Fruit fly (Drosophila melanogaster) whole organism, prepupa: ENCODE data around the gene CG34298.

Experiments
- Blimp-1 ChIP-seq: fragments of 200-800 bp; sonication (Bioruptor generic); optimal IDR thresholded peaks from 3 replicates; lab custom pipeline; 2017; ENCODE audit warnings: missing biosample characterization, missing genetic modification characterization, mild to moderate bottlenecking, moderate library complexity, missing genetic modification reagents
- CG10631 ChIP-seq: fragments of 200-800 bp; sonication (Bioruptor generic); optimal IDR thresholded peaks from 2 replicates; lab custom pipeline; 2016; ENCODE audit warnings: missing biosample characterization, missing genetic modification characterization
- CG10669 ChIP-seq: fragments of 200-800 bp; sonication (Bioruptor generic); optimal IDR thresholded peaks from 3 replicates; lab custom pipeline; 2018; ENCODE audit warnings: missing biosample characterization, mild to moderate bottlenecking, missing genetic modification characterization, moderate library complexity
- CG11762 ChIP-seq: fragments of 200-800 bp; sonication (Bioruptor generic); optimal IDR thresholded peaks from 3 replicates; lab custom pipeline; 2016; ENCODE audit warnings: missing biosample characterization, missing genetic modification characterization; ENCODE audit not compliant: insufficient read depth
- CG11902 ChIP-seq: fragments of 200-800 bp; sonication (Bioruptor generic); optimal IDR thresholded peaks from 3 replicates; lab custom pipeline; 2016; ENCODE audit warnings: missing biosample characterization, missing genetic modification characterization
- CG15336 ChIP-seq: fragments of 200-800 bp; sonication (Bioruptor generic); IDR thresholded peaks from 2 replicates; pipeline ENCODE4 v1.3.6; 2022; ENCODE audit warnings: missing biosample characterization, missing genetic modification characterization
- CG1621 ChIP-seq: fragments of 200-800 bp; sonication (Bioruptor generic); optimal IDR thresholded peaks from 3 replicates; lab custom pipeline; 2018; ENCODE audit warnings: missing biosample characterization, mild to moderate bottlenecking, missing genetic modification characterization
- CG16779 ChIP-seq: fragments of 200-800 bp; sonication (Bioruptor generic); optimal IDR thresholded peaks from 3 replicates; lab custom pipeline; 2017; ENCODE audit warnings: missing biosample characterization, mild to moderate bottlenecking, missing genetic modification characterization
- CG31627 ChIP-seq: fragments of 200-800 bp; sonication (Bioruptor generic); optimal IDR thresholded peaks from 3 replicates; lab custom pipeline; 2016; ENCODE audit warnings: missing biosample characterization, missing genetic modification characterization
- CG34406 ChIP-seq: fragments of 200-800 bp; sonication (Bioruptor generic); optimal IDR thresholded peaks from 3 replicates; lab custom pipeline; 2016; ENCODE audit warnings: missing biosample characterization, missing genetic modification characterization
- CG4318 ChIP-seq: fragments of 200-800 bp; sonication (Bioruptor generic); optimal IDR thresholded peaks from 3 replicates; lab custom pipeline; 2017; ENCODE audit warnings: missing biosample characterization, mild to moderate bottlenecking, missing genetic modification characterization
- CG6163 ChIP-seq: fragments of 200-800 bp; sonication (Bioruptor generic); IDR thresholded peaks from 3 replicates; pipeline ENCODE4 v1.3.6; 2022; ENCODE audit warnings: missing biosample characterization, missing genetic modification characterization
- CG6792 ChIP-seq: fragments of 200-800 bp; sonication (Bioruptor generic); optimal IDR thresholded peaks from 3 replicates; lab custom pipeline; 2016; ENCODE audit warnings: missing biosample characterization, missing genetic modification characterization
- CG6854 ChIP-seq: fragments of 200-800 bp; sonication (Bioruptor generic); optimal IDR thresholded peaks from 2 replicates; lab custom pipeline; 2017; ENCODE audit warnings: missing biosample characterization, mild to moderate bottlenecking, missing genetic modification characterization
- CG8119 ChIP-seq: fragments of 200-800 bp; sonication (Bioruptor generic); IDR thresholded peaks from 3 replicates; pipeline ENCODE4 v1.3.6; 2022; ENCODE audit warnings: missing biosample characterization, missing genetic modification characterization
- Eip75B ChIP-seq: fragments of 200-800 bp; sonication (Bioruptor generic); optimal IDR thresholded peaks from 3 replicates; lab custom pipeline; 2016; ENCODE audit warnings: missing biosample characterization, missing genetic modification characterization
- Eip78C ChIP-seq: fragments of 200-800 bp; sonication (Bioruptor generic); peaks from one replicate; lab custom pipeline; 2016; ENCODE audit warnings: missing biosample characterization, missing genetic modification characterization
- Eip93F ChIP-seq: fragments of 200-800 bp; sonication (Bioruptor generic); optimal IDR thresholded peaks from 2 replicates; lab custom pipeline; 2016; ENCODE audit warnings: missing biosample characterization, mild to moderate bottlenecking, missing genetic modification characterization
- Ets21C ChIP-seq: fragments of 200-800 bp; sonication (Bioruptor generic); optimal IDR thresholded peaks from 3 replicates; lab custom pipeline; 2016; ENCODE audit warnings: missing biosample characterization, missing genetic modification characterization
- Ets96B ChIP-seq: fragments of 200-800 bp; optimal IDR thresholded peaks from 2 replicates; lab custom pipeline; 2019; ENCODE audit warnings: missing biosample characterization, mild to moderate bottlenecking, missing genetic modification characterization, moderate library complexity
- Gug ChIP-seq: fragments of 200-800 bp; sonication (Bioruptor generic); IDR thresholded peaks from 2 replicates; pipeline ENCODE4 v1.3.6; 2022; ENCODE audit warnings: missing biosample characterization, missing genetic modification characterization
- Hr4 ChIP-seq: fragments of 200-800 bp; sonication (Bioruptor generic); optimal IDR thresholded peaks from 3 replicates; lab custom pipeline; 2016; ENCODE audit warnings: missing biosample characterization, missing genetic modification characterization
- Lpt ChIP-seq: fragments of 200-800 bp; sonication (Bioruptor generic); optimal IDR thresholded peaks from 3 replicates; lab custom pipeline; 2016; ENCODE audit warnings: missing biosample characterization, missing genetic modification characterization
- Met ChIP-seq: fragments of 200-800 bp; sonication (Bioruptor generic); optimal IDR thresholded peaks from 3 replicates; lab custom pipeline; 2016; ENCODE audit warnings: missing biosample characterization, missing genetic modification characterization
- Sox102F ChIP-seq: fragments of 200-800 bp; sonication (Bioruptor generic); optimal IDR thresholded peaks from 2 replicates; lab custom pipeline; 2016; ENCODE audit warnings: missing biosample characterization, mild to moderate bottlenecking, missing genetic modification characterization
- Sox14 ChIP-seq: fragments of 200-800 bp; sonication (Bioruptor generic); optimal IDR thresholded peaks from 3 replicates; lab custom pipeline; 2016; ENCODE audit warnings: missing biosample characterization, missing genetic modification characterization
- achi ChIP-seq: fragments of 200-800 bp; sonication (Bioruptor generic); optimal IDR thresholded peaks from 3 replicates; lab custom pipeline; 2016; ENCODE audit warnings: missing biosample characterization, missing genetic modification characterization
- acj6 ChIP-seq: fragments of 200-800 bp; sonication (Bioruptor generic); optimal IDR thresholded peaks from 3 replicates; lab custom pipeline; 2016; ENCODE audit warnings: missing biosample characterization, missing genetic modification characterization
- eg ChIP-seq: fragments of 200-800 bp; sonication (Bioruptor generic); IDR thresholded peaks from 3 replicates; pipeline ENCODE4 v1.3.6; 2022; ENCODE audit warnings: missing biosample characterization, missing genetic modification characterization
- esn ChIP-seq: fragments of 200-800 bp; sonication (Bioruptor generic); optimal IDR thresholded peaks from 2 replicates; lab custom pipeline; 2016; ENCODE audit warnings: missing biosample characterization, mild to moderate bottlenecking, missing genetic modification characterization, moderate library complexity
- fd59A ChIP-seq: fragments of 200-800 bp; sonication (Bioruptor generic); optimal IDR thresholded peaks from 2 replicates; lab custom pipeline; 2017; ENCODE audit warnings: missing biosample characterization, mild to moderate bottlenecking, missing genetic modification characterization, missing genetic modification reagents
- fkh ChIP-seq: fragments of 200-800 bp; sonication (Bioruptor generic); optimal IDR thresholded peaks from 3 replicates; lab custom pipeline; 2017; ENCODE audit warnings: missing biosample characterization, mild to moderate bottlenecking, missing genetic modification characterization, moderate library complexity
- lz ChIP-seq: fragments of 200-800 bp; sonication (Bioruptor generic); optimal IDR thresholded peaks from 3 replicates; lab custom pipeline; 2016; ENCODE audit warnings: missing biosample characterization, missing genetic modification characterization
- net ChIP-seq: fragments of 200-800 bp; sonication (Bioruptor generic); optimal IDR thresholded peaks from 3 replicates; lab custom pipeline; 2016; ENCODE audit warnings: missing biosample characterization, missing genetic modification characterization
- pdm3 ChIP-seq: fragments of 200-800 bp; sonication (Bioruptor generic); optimal IDR thresholded peaks from 3 replicates; lab custom pipeline; 2016; ENCODE audit warnings: missing biosample characterization, missing genetic modification characterization
- spab ChIP-seq: fragments of 200-800 bp; sonication (Bioruptor generic); optimal IDR thresholded peaks from 2 replicates; lab custom pipeline; 2017; ENCODE audit warnings: missing biosample characterization, mild to moderate bottlenecking, missing genetic modification characterization, missing genetic modification reagents
- svp ChIP-seq: fragments of 200-800 bp; sonication (Bioruptor generic); peaks from one replicate; lab custom pipeline; 2016; ENCODE audit warnings: missing biosample characterization, missing genetic modification characterization
- topi ChIP-seq: fragments of 200-800 bp; sonication (Bioruptor generic); optimal IDR thresholded peaks from 3 replicates; lab custom pipeline; 2016; ENCODE audit warnings: missing biosample characterization, missing genetic modification characterization

The CG34298 gene

DNA sequence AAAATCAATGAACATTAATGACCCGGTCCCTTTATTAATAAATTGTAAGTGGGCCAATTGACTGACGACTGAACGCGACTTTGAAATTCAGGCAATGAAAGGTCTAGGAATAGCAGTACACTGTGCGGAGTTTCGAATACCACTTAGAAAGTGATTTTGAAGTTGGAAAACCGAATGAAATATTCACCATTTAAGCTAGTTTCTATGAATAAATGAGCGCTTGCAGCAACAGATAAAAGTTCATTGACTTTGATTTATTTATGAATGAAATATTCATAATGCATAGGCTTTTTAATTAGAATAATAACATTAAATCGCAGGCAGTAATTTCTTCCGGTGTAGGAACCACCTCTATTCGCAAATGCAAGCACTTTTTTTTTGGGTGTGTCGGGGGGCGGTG lies 21.4 kb downstream of the CG34298 start (continued):
- peak; percentile 33 for TF ChIP-seq net
- TF ChIP-seq spab (GFP tag; lab: Kevin White, UChicago), result no peak
- peak; percentile 12 for TF ChIP-seq topi (GFP tag; lab: Kevin White, UChicago)
- peak; percentile 18 for TF ChIP-seq esn (GFP tag; lab: Kevin White, UChicago)
- TF ChIP-seq Lpt (GFP tag; lab: Kevin White, UChicago), result no peak
- peak; percentile 74; the same call in 2 of the 3 replicates for TF ChIP-seq CG6163 (GFP tag; lab: Robert Waterston, UW)
- no peak for TF ChIP-seq CG4318 (GFP tag; lab: Kevin White, UChicago)
- TF ChIP-seq CG34406 (GFP tag; lab: Kevin White, UChicago), result peak; percentile 17
- TF ChIP-seq fkh (GFP tag; lab: Kevin White, UChicago), result no peak
- no peak for TF ChIP-seq CG11762 (GFP tag; lab: Kevin White, UChicago)
- TF ChIP-seq Met (GFP tag; lab: Kevin White, UChicago), result peak; percentile 31
- TF ChIP-seq CG6854 (GFP tag; lab: Kevin White, UChicago), result no peak
- no peak for TF ChIP-seq Ets21C
- no peak for TF ChIP-seq Hr4 (GFP tag; lab: Kevin White, UChicago)
- peak; percentile 52 for TF ChIP-seq svp
- no peak for TF ChIP-seq CG31627 (GFP tag; lab: Kevin White, UChicago)
- TF ChIP-seq fd59A, result peak; percentile 25
- peak; percentile 24 for TF ChIP-seq CG6792 (GFP tag; lab: Kevin White, UChicago)
- TF ChIP-seq eg (GFP tag; lab: Robert Waterston, UW), result peak; percentile 86
- TF ChIP-seq CG11902 (GFP tag; lab: Kevin White, UChicago), result no peak
- TF ChIP-seq acj6 (GFP tag; lab: Kevin White, UChicago), result peak; percentile 9
- TF ChIP-seq Eip93F (GFP tag; lab: Kevin White, UChicago), result no peak
- peak; percentile 52 for TF ChIP-seq CG8119
- peak; percentile 1 for TF ChIP-seq achi (GFP tag; lab: Kevin White, UChicago)
- TF ChIP-seq, all 60 proteins: peak for 31

DNA sequence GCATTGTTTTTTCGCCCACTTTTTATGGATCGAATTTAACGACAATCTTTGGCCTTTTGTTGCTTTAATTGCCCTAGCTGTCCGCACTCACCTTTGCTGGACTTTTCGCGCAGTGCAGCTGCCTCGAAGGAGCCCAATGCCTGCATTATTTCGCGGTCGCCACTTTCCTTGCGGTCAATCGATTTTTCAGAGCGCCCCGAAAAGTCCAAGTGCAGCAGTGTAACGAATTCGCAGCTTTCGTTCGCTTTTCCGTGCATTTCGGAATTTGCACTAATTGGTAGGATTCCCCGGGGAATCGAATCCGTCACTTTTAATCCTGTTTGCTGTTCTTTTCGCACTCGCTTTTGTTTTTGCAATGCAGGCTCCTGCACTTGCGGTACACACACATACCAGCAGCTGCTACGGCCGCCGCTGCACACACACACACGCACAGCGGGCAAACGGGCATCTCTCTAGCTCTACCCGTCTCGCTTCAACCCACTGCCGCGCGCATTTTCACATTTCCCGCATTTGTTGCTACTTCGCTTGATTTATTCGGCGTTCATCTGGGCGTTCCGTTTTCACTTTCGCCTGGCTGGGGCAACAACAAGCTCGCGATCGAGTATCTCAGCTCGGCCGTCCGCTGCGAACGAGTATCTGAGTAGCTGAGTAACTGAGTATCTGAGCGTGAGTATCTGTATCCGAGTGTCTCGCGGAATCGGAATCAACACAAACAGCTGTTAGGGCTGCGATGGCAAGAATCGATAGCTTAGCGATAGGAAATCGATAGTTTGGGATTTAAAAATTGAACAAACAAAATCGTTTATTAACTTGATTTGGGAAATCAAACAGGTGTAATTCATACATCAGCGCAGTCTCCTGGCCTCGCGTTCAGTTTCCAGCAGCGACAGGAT lies 22.2 kb downstream of the CG34298 start, which contains the start of gene Mgat2:
Mgat2 (minus strand) TSS at position 663 of the 893 bp plus-strand sequence.
- no peak for TF ChIP-seq Eip75B
- TF ChIP-seq topi (GFP tag; lab: Kevin White, UChicago), result peak; percentile 10
- no peak for TF ChIP-seq Ets96B
- TF ChIP-seq lz (GFP tag; lab: Kevin White, UChicago), result no peak
- TF ChIP-seq CG16779 (tag; lab: Kevin White, UChicago), result peak; percentile 50
- peak; percentile 63; the same call in 2 of the 3 replicates for TF ChIP-seq CG8119
- TF ChIP-seq CG10631 (GFP tag; lab: Kevin White, UChicago), result no peak
- TF ChIP-seq pdm3 (GFP tag; lab: Kevin White, UChicago), result no peak
- TF ChIP-seq CG1621 (tag; lab: Kevin White, UChicago), result peak; percentile 42
- TF ChIP-seq eg (GFP tag; lab: Robert Waterston, UW), result peak; percentile 62; the same call in 2 of the 3 replicates
- TF ChIP-seq CG15336, result peak; percentile 74
- peak; percentile 92 for TF ChIP-seq CG6854 (GFP tag; lab: Kevin White, UChicago)
- TF ChIP-seq Gug (GFP tag; lab: Robert Waterston, UW), result no peak
- TF ChIP-seq Sox14 (GFP tag; lab: Kevin White, UChicago), result no peak
- peak; percentile 80 for TF ChIP-seq Eip78C (GFP tag; lab: Kevin White, UChicago)
- TF ChIP-seq Sox102F (GFP tag; lab: Kevin White, UChicago), result no peak
- TF ChIP-seq esn (GFP tag; lab: Kevin White, UChicago), result peak; percentile 54
- TF ChIP-seq fkh (GFP tag; lab: Kevin White, UChicago), result no peak
- peak; percentile 68 for TF ChIP-seq Lpt (GFP tag; lab: Kevin White, UChicago)
- peak; percentile 4 for TF ChIP-seq CG34406 (GFP tag; lab: Kevin White, UChicago)
- peak; percentile 35 for TF ChIP-seq CG10669 (GFP tag; lab: Kevin White, UChicago)
- peak; percentile 99 for TF ChIP-seq Blimp-1 (GFP tag; lab: Kevin White, UChicago)
- TF ChIP-seq, all 60 proteins: peak for 13
